Worm (Caenorhabditis elegans) whole organism, late embryonic: ENCODE results near the gene idpa-1.

Experiments used
- ceh-48 ChIP-seq: sonication (generic microtip); optimal IDR thresholded peaks from 2 replicates; lab custom pipeline; 2016; ENCODE audit warnings: missing genetic modification characterization, inconsistent platforms, missing compliant biosample characterization
- lin-11 ChIP-seq: fragments of 200-800 bp; sonication (Bioruptor generic); optimal IDR thresholded peaks from 2 replicates; lab custom pipeline; 2018; ENCODE audit warnings: mild to moderate bottlenecking, missing genetic modification characterization, missing compliant biosample characterization
- pha-4 ChIP-seq: fragments of 150-350 bp; optimal IDR thresholded peaks from 2 replicates; lab custom pipeline; 2018; ENCODE audit warnings: missing biosample characterization, missing genetic modification reagents, missing genetic modification characterization

ce11 chrIII:2899705-2900104 is 1.3 kb downstream of the idpa-1 start:
- TF ChIP-seq ceh-48: no peak
- no peak for TF ChIP-seq pha-4 (tag; lab: Kevin White, UChicago)
- no peak for TF ChIP-seq lin-11 (tag; lab: Kevin White, UChicago)
